Worm (Caenorhabditis elegans): ENCODE results near the gene ZK632.12.

The ZK632.12 gene

DNA sequence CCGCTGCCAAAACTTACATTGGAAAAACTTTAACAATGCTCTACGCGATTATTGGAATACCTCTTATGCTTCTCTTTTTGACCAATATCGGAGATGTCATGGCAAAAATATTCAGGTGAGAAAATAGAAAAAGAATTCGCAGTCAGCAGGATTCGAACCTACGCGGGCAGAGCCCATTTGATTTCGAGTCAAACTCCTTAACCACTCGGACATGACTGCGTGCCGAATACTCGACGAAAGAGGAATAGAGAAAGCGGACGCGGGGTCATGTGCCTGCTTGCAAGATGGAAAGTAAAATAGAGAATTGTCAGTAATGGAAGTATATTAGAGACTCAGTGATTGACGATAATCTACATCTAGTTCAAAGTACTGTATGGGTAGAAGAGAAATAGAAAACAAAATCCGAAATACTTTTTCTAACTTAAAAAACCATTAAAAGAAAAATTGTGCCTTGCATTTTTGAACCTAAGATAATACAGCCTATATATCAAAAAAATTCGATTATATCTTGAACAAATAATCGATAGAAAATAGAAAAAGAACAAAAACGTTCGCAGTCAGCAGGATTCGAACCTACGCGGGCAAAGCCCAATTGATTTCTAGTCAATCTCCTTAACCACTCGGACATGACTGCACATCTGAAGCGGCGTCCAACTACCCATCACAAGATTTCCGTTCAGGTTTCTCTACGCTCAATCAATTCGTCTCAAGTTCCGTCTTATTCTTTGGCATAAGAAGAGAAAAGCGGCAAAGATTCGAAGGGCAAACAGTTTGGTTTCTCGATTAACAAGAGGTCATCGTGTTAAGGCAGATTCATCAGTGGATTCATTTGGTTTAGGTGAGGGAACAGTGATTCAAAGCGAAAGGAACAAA, 31.1 kb downstream of the ZK632.12 start (continued):
- TF ChIP-seq madf-10 (tag; optimal IDR thresholded peaks at IDR 0.05) (peak; percentile 56), hlh-12 (tag; optimal IDR thresholded peaks at IDR 0.05) (peak; percentile 51), F52B5.7 (tag; optimal IDR thresholded peaks at IDR 0.05) (peak; percentile 76)

DNA sequence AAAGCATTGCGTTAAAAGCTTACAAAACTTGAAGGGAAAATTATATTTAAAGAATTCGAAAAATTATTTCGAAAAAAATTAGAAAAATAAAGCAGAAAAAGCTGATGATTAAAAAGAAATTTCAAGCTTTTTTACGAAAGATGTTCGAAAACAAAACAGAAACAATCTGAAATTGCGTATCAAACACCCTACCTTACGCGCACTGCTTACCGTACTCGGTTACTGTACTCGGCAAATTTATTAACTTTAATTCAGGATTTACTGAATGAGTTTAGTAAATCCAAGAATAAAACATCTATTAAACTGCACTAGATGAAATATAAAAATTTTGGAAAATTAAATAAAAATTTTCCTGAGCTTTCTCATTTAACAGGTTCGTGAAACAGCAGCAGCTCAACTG, 31.9 kb downstream of the ZK632.12 start:
- peak; percentile 83 for TF ChIP-seq lsl-1 (GFP tag; optimal IDR thresholded peaks at IDR 0.05)
- TF ChIP-seq athp-1 (tag; optimal IDR thresholded peaks at IDR 0.05) = no peak
- no peak for TF ChIP-seq aptf-3 (GFP tag; IDR thresholded peaks at IDR 0.05)

DNA sequence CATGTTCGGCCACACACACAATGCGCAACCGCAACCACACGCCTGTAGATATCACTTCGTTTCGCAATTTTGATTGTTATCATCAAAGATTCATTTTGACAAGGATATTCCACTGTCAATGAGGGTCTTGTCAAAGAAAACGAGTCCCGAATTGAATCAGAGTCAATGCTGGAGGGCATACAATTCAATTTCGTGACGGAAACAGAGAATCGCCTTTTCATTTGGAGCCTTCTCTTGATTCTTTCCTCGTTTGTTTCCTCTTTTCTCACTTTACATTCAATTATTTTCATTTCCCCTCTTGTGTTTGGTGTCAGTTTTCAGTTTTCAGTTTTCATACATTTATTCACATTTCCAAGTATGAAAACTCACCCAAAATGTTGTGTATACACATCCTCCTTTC, 36.8 kb downstream of the ZK632.12 start:
- TF ChIP-seq lag-1 (GFP tag; IDR thresholded peaks at IDR 0.05) (no peak), ztf-22 (GFP tag; optimal IDR thresholded peaks at IDR 0.05) (no peak), lin-40 (tag; optimal IDR thresholded peaks at IDR 0.05) (no peak), T07F8.4 (tag; optimal IDR thresholded peaks at IDR 0.05) (no peak), lsy-27 (tag; optimal IDR thresholded peaks at IDR 0.05; ENCODE audit: borderline replicate concordance, insufficient read depth) (no peak), hlh-12 (tag; optimal IDR thresholded peaks at IDR 0.05) (no peak), ama-1 (optimal IDR thresholded peaks at IDR 0.05) (no peak), ama-1 (GFP tag; optimal IDR thresholded peaks at IDR 0.05) (no peak), mel-28 (tag; optimal IDR thresholded peaks at IDR 0.05; ENCODE audit: borderline replicate concordance) (no peak), hmg-1.2 (GFP tag; IDR thresholded peaks at IDR 0.05) (no peak), dpl-1 (GFP tag; optimal IDR thresholded peaks at IDR 0.05) (no peak), mxl-1 (tag; optimal IDR thresholded peaks at IDR 0.05) (no peak), F55B11.4 (tag; optimal IDR thresholded peaks at IDR 0.05; ENCODE audit: borderline replicate concordance, insufficient read depth) (no peak), attf-3 (GFP tag; conservative IDR thresholded peaks at IDR 0.05) (no peak)

DNA sequence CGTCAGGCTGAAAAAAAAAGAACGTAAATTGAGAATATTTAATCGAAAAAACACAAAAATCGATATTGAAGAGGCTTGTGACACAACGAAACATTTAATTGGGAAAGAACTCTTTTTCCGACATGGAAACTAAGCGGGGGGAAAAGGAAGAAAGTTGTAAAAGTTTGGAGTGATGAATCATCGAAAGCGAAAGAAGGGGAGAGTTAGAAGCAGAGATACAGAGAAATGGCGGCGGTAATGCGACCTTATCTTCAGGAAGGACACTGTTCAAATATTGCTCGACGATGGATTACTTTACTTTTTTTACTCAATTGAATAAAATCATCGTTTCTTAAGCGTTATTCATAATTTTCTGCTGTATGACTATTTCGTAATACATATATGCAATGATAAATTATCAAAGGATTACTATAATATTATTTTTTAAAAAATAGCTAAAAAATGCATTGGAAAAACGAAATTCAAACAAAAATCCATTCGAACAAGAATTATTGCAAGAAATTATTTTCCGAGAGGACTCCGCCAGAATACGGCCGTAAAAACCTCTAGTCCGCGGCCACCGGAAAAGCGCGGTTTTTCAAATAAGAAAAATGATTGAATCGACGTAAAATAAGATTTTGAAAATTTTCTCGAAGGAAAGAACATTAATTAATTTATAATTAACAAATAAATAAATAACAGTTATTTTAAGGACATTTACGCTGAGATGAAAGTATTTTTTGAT, 37.3 kb downstream of the ZK632.12 start, which contains the start of gene dhhc-4:
TSS of gene dhhc-4 (minus strand) at position 13 of the 724 bp plus-strand sequence.
- peak; percentile 62 for TF ChIP-seq madf-10 (tag; optimal IDR thresholded peaks at IDR 0.05)
- peak in 1 of 2 experiments; percentile 71 for TF ChIP-seq let-607 (tag; optimal IDR thresholded peaks at IDR 0.05)
- TF ChIP-seq ekl-4 (GFP tag; IDR thresholded peaks at IDR 0.05) = no peak
- TF ChIP-seq tbx-9 (tag; optimal IDR thresholded peaks at IDR 0.05; ENCODE audit: borderline replicate concordance) = no peak
- TF ChIP-seq sdz-38 (tag; optimal IDR thresholded peaks at IDR 0.05) = no peak
- TF ChIP-seq ZK185.1 (tag; optimal IDR thresholded peaks at IDR 0.05; ENCODE audit: poor library complexity, severe bottlenecking) = peak; percentile 88
- TF ChIP-seq rec-8 (tag; optimal IDR thresholded peaks at IDR 0.05) = peak in 1 of 2 experiments; percentile 56
- TF ChIP-seq efl-1 (GFP tag; optimal IDR thresholded peaks at IDR 0.05) = peak; percentile 53
- TF ChIP-seq lin-40 (tag; optimal IDR thresholded peaks at IDR 0.05) = peak; percentile 55
- TF ChIP-seq madf-3 (GFP tag; IDR thresholded peaks at IDR 0.05) = 0 out of 2 replicates have a peak, but pooled peaks have one; percentile 40
- TF ChIP-seq hsf-1 (GFP tag; IDR thresholded peaks at IDR 0.05) = 0 out of 2 replicates have a peak, but pooled peaks have one; percentile 56
- peak; percentile 9 for TF ChIP-seq F22D6.2 (tag; optimal IDR thresholded peaks at IDR 0.05)
- TF ChIP-seq ccch-3 (GFP tag; optimal IDR thresholded peaks at IDR 0.05) = peak; percentile 45
- peak in 1 of 3 experiments; percentile 89 for TF ChIP-seq lin-35 (GFP tag; optimal IDR thresholded peaks at IDR 0.05)
- TF ChIP-seq nfya-1 (tag; optimal IDR thresholded peaks at IDR 0.05; ENCODE audit: borderline replicate concordance, insufficient read depth) = no peak
- TF ChIP-seq aptf-2 (GFP tag; conservative IDR thresholded peaks at IDR 0.05) = 0 out of 2 replicates have a peak, but pooled peaks have one; percentile 53
- peak; percentile 58; the same call in 1 of the 2 replicates for TF ChIP-seq K11D2.4 (GFP tag; IDR thresholded peaks at IDR 0.05)
- peak; percentile 9 for TF ChIP-seq T07F8.4 (tag; optimal IDR thresholded peaks at IDR 0.05)
- TF ChIP-seq ceh-100 (GFP tag; IDR thresholded peaks at IDR 0.05) = peak; percentile 33; the same call in 1 of the 2 replicates
- TF ChIP-seq F33H1.4 (GFP tag; IDR thresholded peaks at IDR 0.05) = peak; percentile 53
- TF ChIP-seq bed-2 (GFP tag; IDR thresholded peaks at IDR 0.05) = peak; percentile 45; the same call in 1 of the 2 replicates
- peak; percentile 83 for TF ChIP-seq unc-130 (GFP tag; optimal IDR thresholded peaks at IDR 0.05)
- peak; percentile 46; the same call in 1 of the 2 replicates for TF ChIP-seq hmg-20 (GFP tag; IDR thresholded peaks at IDR 0.05)
- TF ChIP-seq tbp1 (GFP tag; optimal IDR thresholded peaks at IDR 0.05) = no peak

Data from whole organism, young adult.